Worm (Caenorhabditis elegans) whole organism, early embryonic: ENCODE measurements around the gene D1054.1.

ENCODE experiments used
- B0310.2 ChIP-seq: sonication (generic microtip); optimal IDR thresholded peaks from 2 replicates; lab custom pipeline; 2016; ENCODE audit warnings: mild to moderate bottlenecking, missing genetic modification characterization, missing compliant biosample characterization
- F13C5.2 ChIP-seq: sonication (generic microtip); optimal IDR thresholded peaks from 2 replicates; lab custom pipeline; 2017; ENCODE audit warnings: mild to moderate bottlenecking, missing genetic modification characterization, inconsistent platforms, missing compliant biosample characterization
- aly-1 ChIP-seq: sonication (generic microtip); optimal IDR thresholded peaks from 2 replicates; lab custom pipeline; 2016; ENCODE audit warnings: missing genetic modification characterization, missing compliant biosample characterization
- ama-1 ChIP-seq: fragments of 150-350 bp; optimal IDR thresholded peaks from 2 replicates; lab custom pipeline; 2014
- ceh-13 ChIP-seq: fragments of 200-800 bp; sonication (Bioruptor generic); optimal IDR thresholded peaks from 2 replicates; lab custom pipeline; 2018; ENCODE audit warnings: mild to moderate bottlenecking, missing genetic modification characterization, missing compliant biosample characterization
- ceh-36 ChIP-seq: sonication (generic microtip); optimal IDR thresholded peaks from 2 replicates; lab custom pipeline; 2016; ENCODE audit warnings: missing genetic modification characterization, inconsistent platforms, missing compliant biosample characterization
- ets-7 ChIP-seq: sonication (generic microtip); optimal IDR thresholded peaks from 2 replicates; lab custom pipeline; 2016; ENCODE audit warnings: missing genotype, missing genetic modification characterization, missing compliant biosample characterization
- flt-1 ChIP-seq: fragments of 200-800 bp; sonication (Bioruptor generic); IDR thresholded peaks from 2 replicates; pipeline ENCODE4 v1.3.6; 2022; ENCODE audit warnings: missing genetic modification characterization, missing compliant biosample characterization
- hmbx-1 ChIP-seq: sonication (generic microtip); optimal IDR thresholded peaks from 2 replicates; lab custom pipeline; 2016; ENCODE audit warnings: mild to moderate bottlenecking, missing genetic modification characterization, missing compliant biosample characterization
- hmg-4 ChIP-seq: fragments of 200-800 bp; sonication (Bioruptor generic); optimal IDR thresholded peaks from 2 replicates; lab custom pipeline; 2018; ENCODE audit warnings: mild to moderate bottlenecking, missing genetic modification characterization, missing compliant biosample characterization
- hnd-1 ChIP-seq: sonication (generic microtip); optimal IDR thresholded peaks from 2 replicates; lab custom pipeline; 2016; ENCODE audit warnings: missing genetic modification characterization, missing compliant biosample characterization
- pes-1 ChIP-seq: fragments of 200-800 bp; sonication (Bioruptor generic); IDR thresholded peaks from 2 replicates; pipeline ENCODE4 v1.3.6; 2022; ENCODE audit warnings: missing genetic modification reagents, missing genetic modification characterization, missing compliant biosample characterization
- scrt-1 ChIP-seq: fragments of 200-800 bp; sonication (Bioruptor generic); IDR thresholded peaks from 2 replicates; pipeline ENCODE4 v1.3.6; 2022; ENCODE audit warnings: missing genetic modification characterization, missing compliant biosample characterization
- sea-1 ChIP-seq: fragments of 200-800 bp; sonication (Bioruptor generic); conservative IDR thresholded peaks from 2 replicates; pipeline ENCODE4 v1.3.6; 2022; ENCODE audit warnings: missing genetic modification characterization, missing compliant biosample characterization
- tbx-11 ChIP-seq: fragments of 200-800 bp; sonication (Bioruptor generic); IDR thresholded peaks from 2 replicates; pipeline ENCODE4 v1.3.6; 2022; ENCODE audit warnings: missing genetic modification characterization, missing compliant biosample characterization
- tbx-37 ChIP-seq: fragments of 200-800 bp; sonication (Bioruptor generic); conservative IDR thresholded peaks from 2 replicates; pipeline ENCODE4 v1.3.6; 2022; ENCODE audit warnings: missing genetic modification reagents, missing genetic modification characterization, missing compliant biosample characterization
- tra-4 ChIP-seq: sonication (generic microtip); optimal IDR thresholded peaks from 2 replicates; lab custom pipeline; 2017; ENCODE audit warnings: missing genetic modification characterization, missing compliant biosample characterization

Gene D1054.1

ce11 chrV:10745034-10745433, 25.0 kb downstream of the D1054.1 start, which contains the start of gene srj-21:
srj-21 (plus strand) TSS chrV:10745334.
- TF ChIP-seq aly-1 (tag; lab: Kevin White, UChicago) (no peak), scrt-1 (GFP tag; lab: Robert Waterston, UW) (no peak), F13C5.2 (tag; lab: Kevin White, UChicago) (no peak), hmg-4 (no peak), flt-1 (GFP tag; lab: Robert Waterston, UW) (no peak), ets-7 (tag; lab: Kevin White, UChicago) (no peak), pes-1 (GFP tag; lab: Robert Waterston, UW) (no peak), B0310.2 (tag; lab: Kevin White, UChicago) (no peak), ama-1 (no peak), tbx-11 (GFP tag; lab: Robert Waterston, UW) (no peak), tra-4 (no peak), ceh-13 (GFP tag; lab: Kevin White, UChicago) (no peak), hnd-1 (tag; lab: Kevin White, UChicago) (no peak), ceh-36 (tag; lab: Kevin White, UChicago) (no peak), sea-1 (GFP tag; lab: Robert Waterston, UW) (no peak)

- TF ChIP-seq ceh-36 (tag; lab: Kevin White, UChicago) (no peak), flt-1 (GFP tag; lab: Robert Waterston, UW) (no peak), tbx-37 (GFP tag; lab: Robert Waterston, UW) (no peak), sea-1 (GFP tag; lab: Robert Waterston, UW) (no peak), tbx-11 (GFP tag; lab: Robert Waterston, UW) (no peak), scrt-1 (GFP tag; lab: Robert Waterston, UW) (no peak), ceh-13 (GFP tag; lab: Kevin White, UChicago) (no peak), ets-7 (tag; lab: Kevin White, UChicago) (no peak), B0310.2 (tag; lab: Kevin White, UChicago) (no peak), aly-1 (tag; lab: Kevin White, UChicago) (no peak)
These were observed 26.4 kb downstream of the D1054.1 start, which contains the start of gene srj-22 for ce11 chrV:10743649-10744048. srj-22 (minus strand) TSS chrV:10743749.

- TF ChIP-seq hmg-4, result no peak
- TF ChIP-seq pes-1 (GFP tag; lab: Robert Waterston, UW), result no peak
- TF ChIP-seq F13C5.2 (tag; lab: Kevin White, UChicago), result no peak
- TF ChIP-seq hmbx-1 (tag; lab: Kevin White, UChicago), result no peak
- no peak for TF ChIP-seq tbx-37 (GFP tag; lab: Robert Waterston, UW)
- no peak for TF ChIP-seq sea-1 (GFP tag; lab: Robert Waterston, UW)
- no peak for TF ChIP-seq scrt-1 (GFP tag; lab: Robert Waterston, UW)
- no peak for TF ChIP-seq ceh-13 (GFP tag; lab: Kevin White, UChicago)
- no peak for TF ChIP-seq aly-1 (tag; lab: Kevin White, UChicago)
- TF ChIP-seq hnd-1 (tag; lab: Kevin White, UChicago), result no peak
- TF ChIP-seq ceh-36 (tag; lab: Kevin White, UChicago), result no peak
These were observed 28.7 kb downstream of the D1054.1 start, which contains the start of gene ZC302.3 for ce11 chrV:10741357-10741756. ZC302.3 (minus strand) TSS chrV:10741457.

ce11 chrV:10736756-10737155, 33.3 kb downstream of the D1054.1 start, which contains the start of the genes mre-11 and wdr-5.3:
mre-11 (minus strand) TSS chrV:10736868.
wdr-5.3 (plus strand) TSS chrV:10737116.
- TF ChIP-seq pes-1 (GFP tag; lab: Robert Waterston, UW) (no peak), tbx-37 (GFP tag; lab: Robert Waterston, UW) (peak; percentile 27; the same call in 1 of the 2 replicates), ceh-13 (GFP tag; lab: Kevin White, UChicago) (no peak)

ce11 chrV:10731989-10732472, 38.0 kb downstream of the D1054.1 start, which contains the start of gene T28B11.1:
T28B11.1 (minus strand) TSS chrV:10732422.
- TF ChIP-seq ama-1 (no peak), hmg-4 (no peak), sea-1 (GFP tag; lab: Robert Waterston, UW) (no peak), B0310.2 (tag; lab: Kevin White, UChicago) (no peak), hnd-1 (tag; lab: Kevin White, UChicago) (no peak), F13C5.2 (tag; lab: Kevin White, UChicago) (no peak), tra-4 (no peak), scrt-1 (GFP tag; lab: Robert Waterston, UW) (no peak), ceh-36 (tag; lab: Kevin White, UChicago) (no peak)

ce11 chrV:10730824-10731416, 39.1 kb downstream of the D1054.1 start:
- TF ChIP-seq scrt-1 (GFP tag; lab: Robert Waterston, UW) (no peak), hmbx-1 (tag; lab: Kevin White, UChicago) (no peak), hnd-1 (tag; lab: Kevin White, UChicago) (no peak), ceh-13 (GFP tag; lab: Kevin White, UChicago) (no peak), flt-1 (GFP tag; lab: Robert Waterston, UW) (no peak), F13C5.2 (tag; lab: Kevin White, UChicago) (no peak), pes-1 (GFP tag; lab: Robert Waterston, UW) (no peak), sea-1 (GFP tag; lab: Robert Waterston, UW) (no peak), tbx-37 (GFP tag; lab: Robert Waterston, UW) (no peak), ama-1 (no peak), ceh-36 (tag; lab: Kevin White, UChicago) (no peak), tbx-11 (GFP tag; lab: Robert Waterston, UW) (no peak), B0310.2 (tag; lab: Kevin White, UChicago) (no peak), tra-4 (no peak), ets-7 (tag; lab: Kevin White, UChicago) (no peak), aly-1 (tag; lab: Kevin White, UChicago) (no peak), hmg-4 (no peak)

- TF ChIP-seq flt-1 (GFP tag; lab: Robert Waterston, UW) (no peak), ama-1 (no peak), sea-1 (GFP tag; lab: Robert Waterston, UW) (no peak), aly-1 (tag; lab: Kevin White, UChicago) (no peak), F13C5.2 (tag; lab: Kevin White, UChicago) (no peak), pes-1 (GFP tag; lab: Robert Waterston, UW) (no peak), hmbx-1 (tag; lab: Kevin White, UChicago) (no peak), hmg-4 (no peak), tbx-11 (GFP tag; lab: Robert Waterston, UW) (no peak), ceh-36 (tag; lab: Kevin White, UChicago) (no peak), tra-4 (no peak), ceh-13 (GFP tag; lab: Kevin White, UChicago) (no peak), B0310.2 (tag; lab: Kevin White, UChicago) (no peak), hnd-1 (tag; lab: Kevin White, UChicago) (no peak)
These were observed 40.5 kb downstream of the D1054.1 start for ce11 chrV:10729456-10729904.
